Fruit fly (Drosophila melanogaster) whole organism, pupa: ENCODE measurements around the gene JMJD7.

Experiments used
- CG10348 ChIP-seq: fragments of 200-800 bp; sonication (Bioruptor generic); IDR thresholded peaks from 2 replicates; pipeline ENCODE4 v1.3.6; 2022; ENCODE audit warnings: missing biosample characterization, missing genetic modification characterization
- CG12605 ChIP-seq: fragments of 200-800 bp; sonication (Bioruptor generic); IDR thresholded peaks from 2 replicates; pipeline ENCODE4 v1.3.6; 2022; ENCODE audit warnings: missing biosample characterization, missing genetic modification characterization
- CG13204 ChIP-seq: fragments of 200-800 bp; sonication (Bioruptor generic); optimal IDR thresholded peaks from 2 replicates; lab custom pipeline; 2018; ENCODE audit warnings: missing biosample characterization, mild to moderate bottlenecking, missing genetic modification characterization, moderate library complexity
- CG14655 ChIP-seq: fragments of 200-800 bp; sonication (Bioruptor generic); optimal IDR thresholded peaks from 3 replicates; lab custom pipeline; 2017; ENCODE audit warnings: mild to moderate bottlenecking, missing biosample characterization, missing genetic modification reagents, missing genetic modification characterization
- CG15710 ChIP-seq: fragments of 200-800 bp; sonication (Bioruptor generic); optimal IDR thresholded peaks from 2 replicates; lab custom pipeline; 2018; ENCODE audit warnings: missing biosample characterization, mild to moderate bottlenecking, missing genetic modification characterization, moderate library complexity
- CG17806 ChIP-seq: fragments of 200-800 bp; sonication (Bioruptor generic); optimal IDR thresholded peaks from 2 replicates; lab custom pipeline; 2018; ENCODE audit warnings: missing biosample characterization, mild to moderate bottlenecking, missing genetic modification characterization, moderate library complexity
- CG32121 ChIP-seq: fragments of 200-800 bp; sonication (Bioruptor generic); IDR thresholded peaks from 2 replicates; pipeline ENCODE4 v1.3.6; 2022; ENCODE audit warnings: missing biosample characterization, missing genetic modification characterization
- CG34367 ChIP-seq: fragments of 200-800 bp; sonication (Bioruptor generic); optimal IDR thresholded peaks from 2 replicates; lab custom pipeline; 2018; ENCODE audit warnings: missing biosample characterization, mild to moderate bottlenecking, missing genetic modification characterization
- CG4496 ChIP-seq: fragments of 200-800 bp; sonication (Bioruptor generic); IDR thresholded peaks from 3 replicates; pipeline ENCODE4 v1.3.6; 2022; ENCODE audit warnings: missing biosample characterization, missing genetic modification characterization
- CG8159 ChIP-seq: fragments of 200-800 bp; sonication (Bioruptor generic); optimal IDR thresholded peaks from 3 replicates; lab custom pipeline; 2018; ENCODE audit warnings: missing biosample characterization, mild to moderate bottlenecking, missing genetic modification characterization, moderate library complexity
- CG8301 ChIP-seq: fragments of 200-800 bp; sonication (Bioruptor generic); optimal IDR thresholded peaks from 2 replicates; lab custom pipeline; 2018; ENCODE audit warnings: missing biosample characterization, mild to moderate bottlenecking, missing genetic modification characterization
- CG9948 ChIP-seq: fragments of 200-800 bp; sonication (Bioruptor generic); optimal IDR thresholded peaks from 2 replicates; lab custom pipeline; 2018; ENCODE audit warnings: missing biosample characterization, mild to moderate bottlenecking, missing genetic modification characterization, moderate library complexity
- D1 ChIP-seq: fragments of 200-800 bp; sonication (Bioruptor generic); optimal IDR thresholded peaks from 2 replicates; lab custom pipeline; 2018; ENCODE audit warnings: missing biosample characterization, mild to moderate bottlenecking, missing genetic modification characterization, moderate library complexity
- EcR ChIP-seq: fragments of 200-800 bp; sonication (Bioruptor generic); optimal IDR thresholded peaks from 3 replicates; lab custom pipeline; 2019; ENCODE audit warnings: missing biosample characterization, missing genetic modification characterization, mild to moderate bottlenecking, moderate library complexity, missing genetic modification reagents
- Ets98B ChIP-seq: fragments of 200-800 bp; sonication (Bioruptor generic); IDR thresholded peaks from 2 replicates; pipeline ENCODE4 v1.3.6; 2022; ENCODE audit warnings: missing biosample characterization, missing genetic modification characterization
- Pif1A ChIP-seq: fragments of 200-800 bp; sonication (Bioruptor generic); optimal IDR thresholded peaks from 3 replicates; lab custom pipeline; 2016; ENCODE audit warnings: missing biosample characterization, missing genetic modification characterization
- Pif1B ChIP-seq: fragments of 200-800 bp; sonication (Bioruptor generic); optimal IDR thresholded peaks from 3 replicates; lab custom pipeline; 2016; ENCODE audit warnings: missing biosample characterization, missing genetic modification characterization
- Snoo ChIP-seq: fragments of 200-800 bp; sonication (Bioruptor generic); optimal IDR thresholded peaks from 3 replicates; lab custom pipeline; 2017; ENCODE audit warnings: missing biosample characterization, mild to moderate bottlenecking, missing genetic modification characterization, inconsistent platforms
- fd96Ca ChIP-seq: fragments of 200-800 bp; sonication (Bioruptor generic); IDR thresholded peaks from 3 replicates; pipeline ENCODE4 v1.3.6; 2022; ENCODE audit warnings: missing biosample characterization, missing genetic modification characterization
- gl ChIP-seq: fragments of 200-800 bp; sonication (Bioruptor generic); optimal IDR thresholded peaks from 2 replicates; lab custom pipeline; 2018; ENCODE audit warnings: missing biosample characterization, mild to moderate bottlenecking, missing genetic modification characterization
- rn ChIP-seq: fragments of 200-800 bp; sonication (Bioruptor generic); IDR thresholded peaks from 2 replicates; pipeline ENCODE4 v1.3.6; 2022; ENCODE audit warnings: missing biosample characterization, missing genetic modification characterization

Gene JMJD7

dm6 chr3L:13494363-13495015 lies 44.4 kb upstream of the JMJD7 start:
- peak; percentile 81 for TF ChIP-seq Pif1B
- TF ChIP-seq Ets98B (GFP tag; lab: Robert Waterston, UW), result peak; percentile 45; the same call in 1 of the 2 replicates
- TF ChIP-seq CG9948 (tag; lab: Kevin White, UChicago), result peak; percentile 59
- peak; percentile 70 for TF ChIP-seq Snoo (tag; lab: Kevin White, UChicago)
- peak; percentile 5 for TF ChIP-seq CG8301
- peak; percentile 62 for TF ChIP-seq CG8159 (tag; lab: Kevin White, UChicago)
- peak; percentile 16; the same call in 1 of the 3 replicates for TF ChIP-seq fd96Ca
- peak; percentile 85 for TF ChIP-seq CG13204 (GFP tag; lab: Kevin White, UChicago)
- TF ChIP-seq CG15710 (tag; lab: Kevin White, UChicago), result peak; percentile 55
- TF ChIP-seq CG17806 (tag; lab: Kevin White, UChicago), result peak; percentile 35
- peak; percentile 86 for TF ChIP-seq Pif1A (GFP tag; lab: Kevin White, UChicago)
- peak; percentile 21; the same call in 1 of the 2 replicates for TF ChIP-seq rn (GFP tag; lab: Robert Waterston, UW)
- no peak for TF ChIP-seq CG10348 (GFP tag; lab: Robert Waterston, UW)
- TF ChIP-seq CG14655 (GFP tag; lab: Kevin White, UChicago), result peak; percentile 37
- peak; percentile 54 for TF ChIP-seq CG34367 (tag; lab: Kevin White, UChicago)
- TF ChIP-seq EcR (GFP tag; lab: Kevin White, UChicago), result peak; percentile 63
- peak; percentile 65; the same call in 2 of the 3 replicates for TF ChIP-seq CG4496 (GFP tag; lab: Robert Waterston, UW)
- TF ChIP-seq CG32121, result peak; percentile 14; the same call in 1 of the 2 replicates
- TF ChIP-seq CG12605 (GFP tag; lab: Robert Waterston, UW), result peak; percentile 37; the same call in 1 of the 2 replicates
- no peak for TF ChIP-seq D1 (tag; lab: Kevin White, UChicago)
- TF ChIP-seq gl (tag; lab: Kevin White, UChicago), result peak; percentile 60

dm6 chr3L:13490689-13491348 lies 40.7 kb upstream of the JMJD7 start:
- TF ChIP-seq CG4496 (GFP tag; lab: Robert Waterston, UW), result no peak
- TF ChIP-seq gl (tag; lab: Kevin White, UChicago), result no peak
- TF ChIP-seq fd96Ca, result no peak
- no peak for TF ChIP-seq CG8159 (tag; lab: Kevin White, UChicago)
- no peak for TF ChIP-seq Pif1B
- no peak for TF ChIP-seq CG14655 (GFP tag; lab: Kevin White, UChicago)
- no peak for TF ChIP-seq CG9948 (tag; lab: Kevin White, UChicago)
- no peak for TF ChIP-seq CG34367 (tag; lab: Kevin White, UChicago)

dm6 chr3L:13489193-13489752 lies 39.2 kb upstream of the JMJD7 start:
- no peak for TF ChIP-seq CG10348 (GFP tag; lab: Robert Waterston, UW)
- TF ChIP-seq CG34367 (tag; lab: Kevin White, UChicago), result no peak
- TF ChIP-seq D1 (tag; lab: Kevin White, UChicago), result no peak
- TF ChIP-seq gl (tag; lab: Kevin White, UChicago), result no peak
- no peak for TF ChIP-seq CG8159 (tag; lab: Kevin White, UChicago)
- no peak; the same call in 2 of the 3 replicates for TF ChIP-seq CG4496 (GFP tag; lab: Robert Waterston, UW)
- TF ChIP-seq CG13204 (GFP tag; lab: Kevin White, UChicago), result no peak
- TF ChIP-seq rn (GFP tag; lab: Robert Waterston, UW), result no peak
- no peak for TF ChIP-seq EcR (GFP tag; lab: Kevin White, UChicago)
- no peak for TF ChIP-seq fd96Ca
- no peak for TF ChIP-seq CG14655 (GFP tag; lab: Kevin White, UChicago)
- no peak for TF ChIP-seq CG15710 (tag; lab: Kevin White, UChicago)
- no peak for TF ChIP-seq Pif1B
- TF ChIP-seq CG17806 (tag; lab: Kevin White, UChicago), result no peak
- no peak for TF ChIP-seq Snoo (tag; lab: Kevin White, UChicago)
- TF ChIP-seq CG32121, result no peak

- TF ChIP-seq Snoo (tag; lab: Kevin White, UChicago) (peak; percentile 50), Pif1A (GFP tag; lab: Kevin White, UChicago) (peak; percentile 1), CG4496 (GFP tag; lab: Robert Waterston, UW) (no peak), EcR (GFP tag; lab: Kevin White, UChicago) (peak; percentile 2), CG14655 (GFP tag; lab: Kevin White, UChicago) (peak; percentile 34), CG13204 (GFP tag; lab: Kevin White, UChicago) (peak; percentile 7), CG12605 (GFP tag; lab: Robert Waterston, UW) (no peak), CG8159 (tag; lab: Kevin White, UChicago) (peak; percentile 44), Ets98B (GFP tag; lab: Robert Waterston, UW) (peak; percentile 8; the same call in 1 of the 2 replicates), CG32121 (peak; percentile 26; the same call in 1 of the 2 replicates), CG8301 (peak; percentile 10), Pif1B (no peak), CG15710 (tag; lab: Kevin White, UChicago) (peak; percentile 17), CG9948 (tag; lab: Kevin White, UChicago) (peak; percentile 6), CG17806 (tag; lab: Kevin White, UChicago) (peak; percentile 26), gl (tag; lab: Kevin White, UChicago) (no peak)
Observed at dm6 chr3L:13488129-13488876, 38.2 kb upstream of the JMJD7 start.
